Worm (Caenorhabditis elegans) whole organism, early embryonic: Measurements from ENCODE around the gene srab-18.

Experiments used
- B0310.2 ChIP-seq: sonication (generic microtip); optimal IDR thresholded peaks from 2 replicates; lab custom pipeline; 2016; ENCODE audit warnings: mild to moderate bottlenecking, missing genetic modification characterization, missing compliant biosample characterization
- F13C5.2 ChIP-seq: sonication (generic microtip); optimal IDR thresholded peaks from 2 replicates; lab custom pipeline; 2017; ENCODE audit warnings: mild to moderate bottlenecking, missing genetic modification characterization, inconsistent platforms, missing compliant biosample characterization
- aly-1 ChIP-seq: sonication (generic microtip); optimal IDR thresholded peaks from 2 replicates; lab custom pipeline; 2016; ENCODE audit warnings: missing genetic modification characterization, missing compliant biosample characterization
- ama-1 ChIP-seq: fragments of 150-350 bp; optimal IDR thresholded peaks from 2 replicates; lab custom pipeline; 2014
- ceh-13 ChIP-seq: fragments of 200-800 bp; sonication (Bioruptor generic); optimal IDR thresholded peaks from 2 replicates; lab custom pipeline; 2018; ENCODE audit warnings: mild to moderate bottlenecking, missing genetic modification characterization, missing compliant biosample characterization
- ceh-36 ChIP-seq: sonication (generic microtip); optimal IDR thresholded peaks from 2 replicates; lab custom pipeline; 2016; ENCODE audit warnings: missing genetic modification characterization, inconsistent platforms, missing compliant biosample characterization
- ets-7 ChIP-seq: sonication (generic microtip); optimal IDR thresholded peaks from 2 replicates; lab custom pipeline; 2016; ENCODE audit warnings: missing genotype, missing genetic modification characterization, missing compliant biosample characterization
- flt-1 ChIP-seq: fragments of 200-800 bp; sonication (Bioruptor generic); IDR thresholded peaks from 2 replicates; pipeline ENCODE4 v1.3.6; 2022; ENCODE audit warnings: missing genetic modification characterization, missing compliant biosample characterization
- hmbx-1 ChIP-seq: sonication (generic microtip); optimal IDR thresholded peaks from 2 replicates; lab custom pipeline; 2016; ENCODE audit warnings: mild to moderate bottlenecking, missing genetic modification characterization, missing compliant biosample characterization
- hmg-4 ChIP-seq: fragments of 200-800 bp; sonication (Bioruptor generic); optimal IDR thresholded peaks from 2 replicates; lab custom pipeline; 2018; ENCODE audit warnings: mild to moderate bottlenecking, missing genetic modification characterization, missing compliant biosample characterization
- hnd-1 ChIP-seq: sonication (generic microtip); optimal IDR thresholded peaks from 2 replicates; lab custom pipeline; 2016; ENCODE audit warnings: missing genetic modification characterization, missing compliant biosample characterization
- pes-1 ChIP-seq: fragments of 200-800 bp; sonication (Bioruptor generic); IDR thresholded peaks from 2 replicates; pipeline ENCODE4 v1.3.6; 2022; ENCODE audit warnings: missing genetic modification reagents, missing genetic modification characterization, missing compliant biosample characterization
- scrt-1 ChIP-seq: fragments of 200-800 bp; sonication (Bioruptor generic); IDR thresholded peaks from 2 replicates; pipeline ENCODE4 v1.3.6; 2022; ENCODE audit warnings: missing genetic modification characterization, missing compliant biosample characterization
- sea-1 ChIP-seq: fragments of 200-800 bp; sonication (Bioruptor generic); conservative IDR thresholded peaks from 2 replicates; pipeline ENCODE4 v1.3.6; 2022; ENCODE audit warnings: missing genetic modification characterization, missing compliant biosample characterization
- tbx-11 ChIP-seq: fragments of 200-800 bp; sonication (Bioruptor generic); IDR thresholded peaks from 2 replicates; pipeline ENCODE4 v1.3.6; 2022; ENCODE audit warnings: missing genetic modification characterization, missing compliant biosample characterization
- tbx-37 ChIP-seq: fragments of 200-800 bp; sonication (Bioruptor generic); conservative IDR thresholded peaks from 2 replicates; pipeline ENCODE4 v1.3.6; 2022; ENCODE audit warnings: missing genetic modification reagents, missing genetic modification characterization, missing compliant biosample characterization
- tra-4 ChIP-seq: sonication (generic microtip); optimal IDR thresholded peaks from 2 replicates; lab custom pipeline; 2017; ENCODE audit warnings: missing genetic modification characterization, missing compliant biosample characterization

Gene srab-18

ce11 chrV:9906115-9906514 is 34.9 kb upstream of the srab-18 start, which contains the start of gene fipr-11:
fipr-11 (minus strand) TSS chrV:9906215.
- TF ChIP-seq F13C5.2 (tag; lab: Kevin White, UChicago) (no peak), aly-1 (tag; lab: Kevin White, UChicago) (no peak), tbx-37 (no peak), B0310.2 (tag; lab: Kevin White, UChicago) (no peak), pes-1 (GFP tag; lab: Robert Waterston, UW) (no peak), ama-1 (lab: Kevin White, UChicago) (no peak), ets-7 (tag; lab: Kevin White, UChicago) (no peak), flt-1 (no peak), scrt-1 (GFP tag; lab: Robert Waterston, UW) (no peak)

ce11 chrV:9901119-9901518 is 29.9 kb upstream of the srab-18 start:
- TF ChIP-seq aly-1 (tag; lab: Kevin White, UChicago), result no peak
- TF ChIP-seq tbx-11 (GFP tag; lab: Robert Waterston, UW), result no peak
- no peak for TF ChIP-seq ceh-13 (GFP tag; lab: Kevin White, UChicago)
- no peak for TF ChIP-seq pes-1 (GFP tag; lab: Robert Waterston, UW)
- no peak for TF ChIP-seq flt-1
- no peak for TF ChIP-seq B0310.2 (tag; lab: Kevin White, UChicago)
- no peak for TF ChIP-seq ets-7 (tag; lab: Kevin White, UChicago)
- TF ChIP-seq ceh-36 (tag; lab: Kevin White, UChicago), result no peak

ce11 chrV:9899278-9899677 is 28.0 kb upstream of the srab-18 start, which contains the start of gene egl-47:
egl-47 (plus strand) TSS chrV:9899578.
- TF ChIP-seq F13C5.2 (tag; lab: Kevin White, UChicago) (no peak), flt-1 (no peak)

- no peak for TF ChIP-seq hnd-1
- TF ChIP-seq ets-7 (tag; lab: Kevin White, UChicago), result no peak
- no peak for TF ChIP-seq tra-4 (tag; lab: Kevin White, UChicago)
- TF ChIP-seq tbx-11 (GFP tag; lab: Robert Waterston, UW), result no peak
- no peak for TF ChIP-seq ama-1 (lab: Kevin White, UChicago)
- no peak for TF ChIP-seq hmbx-1
- TF ChIP-seq tbx-37, result no peak
- no peak for TF ChIP-seq F13C5.2 (tag; lab: Kevin White, UChicago)
- TF ChIP-seq ceh-13 (GFP tag; lab: Kevin White, UChicago), result no peak
- TF ChIP-seq aly-1 (tag; lab: Kevin White, UChicago), result no peak
- TF ChIP-seq ceh-36 (tag; lab: Kevin White, UChicago), result no peak
- no peak for TF ChIP-seq pes-1 (GFP tag; lab: Robert Waterston, UW)
- TF ChIP-seq flt-1, result no peak
- no peak for TF ChIP-seq B0310.2 (tag; lab: Kevin White, UChicago)
- no peak for TF ChIP-seq sea-1 (GFP tag; lab: Robert Waterston, UW)
- TF ChIP-seq hmg-4, result no peak
- TF ChIP-seq scrt-1 (GFP tag; lab: Robert Waterston, UW), result no peak
These were observed 18.4 kb upstream of the srab-18 start, which contains the start of gene fshr-1 for ce11 chrV:9889629-9890028. fshr-1 (plus strand) TSS chrV:9889837.

- TF ChIP-seq ama-1 (lab: Kevin White, UChicago), result no peak
- no peak for TF ChIP-seq sea-1 (GFP tag; lab: Robert Waterston, UW)
- no peak for TF ChIP-seq ceh-36 (tag; lab: Kevin White, UChicago)
- TF ChIP-seq ceh-13 (GFP tag; lab: Kevin White, UChicago), result no peak
- no peak for TF ChIP-seq scrt-1 (GFP tag; lab: Robert Waterston, UW)
- no peak for TF ChIP-seq B0310.2 (tag; lab: Kevin White, UChicago)
- no peak for TF ChIP-seq pes-1 (GFP tag; lab: Robert Waterston, UW)
- TF ChIP-seq flt-1, result no peak
- TF ChIP-seq tra-4 (tag; lab: Kevin White, UChicago), result no peak
- TF ChIP-seq aly-1 (tag; lab: Kevin White, UChicago), result no peak
- TF ChIP-seq ets-7 (tag; lab: Kevin White, UChicago), result no peak
- no peak for TF ChIP-seq tbx-37
- no peak for TF ChIP-seq hnd-1
- TF ChIP-seq hmbx-1, result no peak
- TF ChIP-seq F13C5.2 (tag; lab: Kevin White, UChicago), result no peak
These were observed 14.8 kb upstream of the srab-18 start, which contains the start of gene clp-9 for ce11 chrV:9885918-9886488. clp-9 (minus strand) TSS chrV:9885968.

- no peak for TF ChIP-seq ceh-13 (GFP tag; lab: Kevin White, UChicago)
- TF ChIP-seq flt-1, result no peak
- no peak for TF ChIP-seq sea-1 (GFP tag; lab: Robert Waterston, UW)
- no peak for TF ChIP-seq B0310.2 (tag; lab: Kevin White, UChicago)
- TF ChIP-seq tbx-11 (GFP tag; lab: Robert Waterston, UW), result no peak
- TF ChIP-seq scrt-1 (GFP tag; lab: Robert Waterston, UW), result no peak
- TF ChIP-seq hmbx-1, result no peak
- TF ChIP-seq pes-1 (GFP tag; lab: Robert Waterston, UW), result no peak
- no peak for TF ChIP-seq hnd-1
- no peak for TF ChIP-seq aly-1 (tag; lab: Kevin White, UChicago)
- no peak for TF ChIP-seq F13C5.2 (tag; lab: Kevin White, UChicago)
- TF ChIP-seq tra-4 (tag; lab: Kevin White, UChicago), result no peak
- TF ChIP-seq ceh-36 (tag; lab: Kevin White, UChicago), result no peak
These were observed 8.6 kb upstream of the srab-18 start, which contains the start of gene sdz-31 for ce11 chrV:9879867-9880266. sdz-31 (plus strand) TSS chrV:9880167.

- TF ChIP-seq ama-1 (lab: Kevin White, UChicago) (no peak), ceh-13 (GFP tag; lab: Kevin White, UChicago) (no peak), hnd-1 (no peak), tra-4 (tag; lab: Kevin White, UChicago) (no peak), B0310.2 (tag; lab: Kevin White, UChicago) (no peak), ets-7 (tag; lab: Kevin White, UChicago) (no peak), hmbx-1 (no peak), F13C5.2 (tag; lab: Kevin White, UChicago) (no peak), aly-1 (tag; lab: Kevin White, UChicago) (no peak), tbx-11 (GFP tag; lab: Robert Waterston, UW) (no peak), pes-1 (GFP tag; lab: Robert Waterston, UW) (no peak), flt-1 (no peak), tbx-37 (no peak), scrt-1 (GFP tag; lab: Robert Waterston, UW) (no peak), sea-1 (GFP tag; lab: Robert Waterston, UW) (no peak), ceh-36 (tag; lab: Kevin White, UChicago) (no peak)
These were observed 8.2 kb upstream of the srab-18 start, which contains the start of gene srab-26 for ce11 chrV:9879404-9879803. srab-26 (minus strand) TSS chrV:9879504.
